Fruit fly (Drosophila melanogaster): Measurements from ENCODE around the gene Ude.

The Ude gene

DNA sequence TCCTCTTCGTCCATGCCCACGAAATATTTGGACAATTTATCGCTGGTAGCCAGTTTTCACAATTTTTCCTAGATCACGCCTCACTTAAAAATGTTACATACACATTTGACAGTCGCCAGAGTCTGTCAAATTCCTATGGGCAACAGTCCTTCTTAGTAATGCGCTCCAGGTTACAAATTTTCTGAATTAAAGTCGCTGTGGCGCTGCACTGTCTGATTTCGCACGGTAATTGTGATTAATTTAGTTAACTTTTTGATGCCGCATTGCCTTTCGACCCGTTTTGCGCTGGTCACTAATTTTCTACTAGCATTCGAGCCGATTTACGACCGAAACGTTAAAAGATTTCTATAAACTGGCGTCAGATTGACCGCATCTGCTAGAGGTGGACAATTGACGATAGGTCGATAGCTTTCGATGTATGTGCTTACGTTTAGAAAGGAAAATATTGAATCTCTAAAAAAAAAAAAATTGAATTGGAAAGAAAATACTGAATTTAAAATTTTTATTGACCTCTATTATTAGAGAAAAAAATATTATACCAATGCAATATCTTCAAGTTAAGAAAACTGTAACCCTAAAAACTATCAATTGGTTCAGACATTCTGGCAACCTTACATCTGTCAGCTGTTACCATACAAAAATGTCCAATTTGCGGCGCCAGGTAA, 14.3 kb upstream of the Ude start, which contains the start of the genes lili and CG34150 (continued):
- TF ChIP-seq Elba2 (GFP tag; optimal IDR thresholded peaks at IDR 0.05) = no peak
- TF ChIP-seq stwl (tag; optimal IDR thresholded peaks at IDR 0.05) = peak; percentile 75
- no peak; the same call in 2 of the 3 replicates for TF ChIP-seq zen2 (GFP tag; IDR thresholded peaks at IDR 0.05; ENCODE audit: partially characterized antibody)
- no peak for TF ChIP-seq Gsc (GFP tag; IDR thresholded peaks at IDR 0.05)
- TF ChIP-seq CG7556 (GFP tag; optimal IDR thresholded peaks at IDR 0.05) = peak; percentile 64
- peak; percentile 37; the same call in 2 of the 3 replicates for TF ChIP-seq croc (GFP tag; conservative IDR thresholded peaks at IDR 0.05)
- TF ChIP-seq CG7357 (GFP tag; IDR thresholded peaks at IDR 0.05) = peak; percentile 44; the same call in 1 of the 3 replicates
- TF ChIP-seq ac (GFP tag; optimal IDR thresholded peaks at IDR 0.05) = no peak
- no peak for TF ChIP-seq CG11696 (GFP tag; IDR thresholded peaks at IDR 0.05)
- TF ChIP-seq Nf-YA (GFP tag; IDR thresholded peaks at IDR 0.05) = peak; percentile 50; the same call in 1 of the 2 replicates
- TF ChIP-seq CG3847 (GFP tag; IDR thresholded peaks at IDR 0.05) = peak; percentile 89
- peak; percentile 95 for TF ChIP-seq CG9437 (GFP tag; optimal IDR thresholded peaks at IDR 0.05)
- TF ChIP-seq Dip3 (GFP tag; optimal IDR thresholded peaks at IDR 0.05) = peak; percentile 65
- TF ChIP-seq lmd (GFP tag; IDR thresholded peaks at IDR 0.05) = peak; percentile 61; the same call in 1 of the 2 replicates
- no peak; the same call in 2 of the 3 replicates for TF ChIP-seq B-H1 (GFP tag; IDR thresholded peaks at IDR 0.05)
- peak; percentile 73 for TF ChIP-seq CG32772 (GFP tag; IDR thresholded peaks at IDR 0.05)
- TF ChIP-seq Lpt (GFP tag; optimal IDR thresholded peaks at IDR 0.05) = no peak
- no peak for TF ChIP-seq MTF-1 (GFP tag; optimal IDR thresholded peaks at IDR 0.05; ENCODE audit: borderline replicate concordance)
- peak; percentile 56; the same call in 1 of the 2 replicates for TF ChIP-seq CG42726 (GFP tag; IDR thresholded peaks at IDR 0.05; ENCODE audit: partially characterized antibody)
- TF ChIP-seq CG2712 (tag; optimal IDR thresholded peaks at IDR 0.05) = peak; percentile 86
- TF ChIP-seq CG34224 (GFP tag; IDR thresholded peaks at IDR 0.05; ENCODE audit: partially characterized antibody) = peak; percentile 85
- peak; percentile 78 for TF ChIP-seq CG14014 (GFP tag; IDR thresholded peaks at IDR 0.05)
- TF ChIP-seq psq (GFP tag; optimal IDR thresholded peaks at IDR 0.05) = peak; percentile 57
- peak; percentile 67; the same call in 1 of the 3 replicates for TF ChIP-seq hb (GFP tag; IDR thresholded peaks at IDR 0.05; ENCODE audit: partially characterized antibody)
- peak; percentile 43 for TF ChIP-seq Sin3A (optimal IDR thresholded peaks at IDR 0.05)
- peak; percentile 71; the same call in 2 of the 3 replicates for TF ChIP-seq Opbp (GFP tag; IDR thresholded peaks at IDR 0.05; ENCODE audit: partially characterized antibody)
- TF ChIP-seq HLH54F (GFP tag; optimal IDR thresholded peaks at IDR 0.05) = peak; percentile 75
- TF ChIP-seq Gug (GFP tag; IDR thresholded peaks at IDR 0.05) = peak; percentile 57; the same call in 3 of the 4 replicates
- peak; percentile 30 for TF ChIP-seq CG10431 (GFP tag; optimal IDR thresholded peaks at IDR 0.05)
- TF ChIP-seq jigr1 (GFP tag; IDR thresholded peaks at IDR 0.05) = peak; percentile 36; the same call in 1 of the 3 replicates
- TF ChIP-seq rib (GFP tag; IDR thresholded peaks at IDR 0.05) = no peak
- peak; percentile 80 for TF ChIP-seq CG13894 (tag; optimal IDR thresholded peaks at IDR 0.05)
- peak; percentile 89 for TF ChIP-seq unc-4 (GFP tag; IDR thresholded peaks at IDR 0.05; ENCODE audit: partially characterized antibody)
- peak; percentile 85 for TF ChIP-seq vvl (GFP tag; IDR thresholded peaks at IDR 0.05)
- no peak for TF ChIP-seq CG6175 (GFP tag; IDR thresholded peaks at IDR 0.05)
- no peak for TF ChIP-seq toy (GFP tag; IDR thresholded peaks at IDR 0.05)
- no peak; the same call in none of the 2 replicates for TF ChIP-seq CG11247 (GFP tag; IDR thresholded peaks at IDR 0.05)
- TF ChIP-seq kay (GFP tag; optimal IDR thresholded peaks at IDR 0.05) = peak; percentile 63
- TF ChIP-seq wdn (GFP tag; IDR thresholded peaks at IDR 0.05) = no peak
- TF ChIP-seq Hr78 (GFP tag; optimal IDR thresholded peaks at IDR 0.05) = no peak
- TF ChIP-seq fu2 (GFP tag; optimal IDR thresholded peaks at IDR 0.05) = peak; percentile 47
- no peak for TF ChIP-seq odd (GFP tag; optimal IDR thresholded peaks at IDR 0.05)
- peak; percentile 63; the same call in 1 of the 2 replicates for TF ChIP-seq Ada2b (GFP tag; IDR thresholded peaks at IDR 0.05)
- no peak for TF ChIP-seq disco-r (GFP tag; optimal IDR thresholded peaks at IDR 0.05)
- TF ChIP-seq org-1 (GFP tag; optimal IDR thresholded peaks at IDR 0.05) = no peak
- TF ChIP-seq chm (GFP tag; IDR thresholded peaks at IDR 0.05) = peak; percentile 87
- TF ChIP-seq CG4854 (GFP tag; optimal IDR thresholded peaks at IDR 0.05) = peak; percentile 61
- peak; percentile 76 for TF ChIP-seq CG18599 (GFP tag; optimal IDR thresholded peaks at IDR 0.05)
- TF ChIP-seq phol (tag; optimal IDR thresholded peaks at IDR 0.05) = peak; percentile 90

All from whole organism, embryonic.